Worm (Caenorhabditis elegans) whole organism, L2 larva: ENCODE measurements around the gene B0244.5.
A peak's percentile ranks its signal among the peaks of the same experiment; 100 is the strongest.

Experiments
- F13H6.1 ChIP-seq: sonication (generic microtip); optimal IDR thresholded peaks from 2 replicates; lab custom pipeline; 2016; ENCODE audit warnings: missing genetic modification characterization, missing compliant biosample characterization
- Y55F3AM.14 ChIP-seq: fragments of 200-800 bp; sonication (Bioruptor generic); optimal IDR thresholded peaks from 2 replicates; lab custom pipeline; 2018; ENCODE audit warnings: mild to moderate bottlenecking, missing genetic modification characterization, missing compliant biosample characterization
- ZK546.5 ChIP-seq: sonication (generic microtip); optimal IDR thresholded peaks from 2 replicates; lab custom pipeline; 2017; ENCODE audit warnings: missing biosample characterization, missing genetic modification characterization
- alr-1 ChIP-seq: fragments of 150-350 bp; optimal IDR thresholded peaks from 2 replicates; lab custom pipeline; 2014; ENCODE audit warnings: missing biosample characterization, missing genetic modification characterization
- ceh-16 ChIP-seq: fragments of 150-350 bp; optimal IDR thresholded peaks from 2 replicates; lab custom pipeline; 2014; ENCODE audit warnings: missing biosample characterization, missing genetic modification characterization
- elt-1 ChIP-seq: fragments of 150-350 bp; optimal IDR thresholded peaks from 2 replicates; lab custom pipeline; 2014; ENCODE audit warnings: missing biosample characterization, missing genetic modification characterization
- elt-3 ChIP-seq: sonication (generic microtip); optimal IDR thresholded peaks from 2 replicates; lab custom pipeline; 2017; ENCODE audit warnings: missing biosample characterization, missing genetic modification characterization
- fos-1 ChIP-seq: fragments of 150-350 bp; optimal IDR thresholded peaks from 2 replicates; lab custom pipeline; 2014; ENCODE audit warnings: missing biosample characterization, missing genetic modification characterization
- gmeb-1 ChIP-seq: fragments of 150-350 bp; optimal IDR thresholded peaks from 2 replicates; lab custom pipeline; 2014; ENCODE audit warnings: missing biosample characterization, missing genetic modification characterization
- lin-11 ChIP-seq: fragments of 150-350 bp; sonication (generic microtip); optimal IDR thresholded peaks from 2 replicates; lab custom pipeline; 2014; ENCODE audit warnings: missing biosample characterization, missing genetic modification characterization, inconsistent platforms, mixed read lengths
- lin-13 ChIP-seq: fragments of 150-350 bp; optimal IDR thresholded peaks from 2 replicates; lab custom pipeline; 2014; ENCODE audit warnings: missing biosample characterization, missing genetic modification reagents, missing genetic modification characterization
- mbf-1 ChIP-seq: sonication (generic microtip); optimal IDR thresholded peaks from 2 replicates; lab custom pipeline; 2017; ENCODE audit warnings: missing biosample characterization, missing genetic modification characterization
- mdl-1 ChIP-seq, 2 experiments: fragments of 150-350 bp in 1 of 2; sonication (generic microtip) in 1 of 2; optimal IDR thresholded peaks; 2 replicates each; lab custom pipeline; 2017; ENCODE audit warnings: missing biosample characterization in 2 of 2, missing genetic modification characterization in 2 of 2
- nhr-11 ChIP-seq: fragments of 150-350 bp; optimal IDR thresholded peaks from 2 replicates; lab custom pipeline; 2014; ENCODE audit warnings: missing biosample characterization, missing genetic modification characterization
- nhr-129 ChIP-seq: fragments of 150-350 bp; optimal IDR thresholded peaks from 2 replicates; lab custom pipeline; 2014; ENCODE audit warnings: missing biosample characterization, missing genetic modification characterization
- nhr-21 ChIP-seq: fragments of 150-350 bp; optimal IDR thresholded peaks from 2 replicates; lab custom pipeline; 2014; ENCODE audit warnings: missing biosample characterization, missing genetic modification characterization
- nhr-25 ChIP-seq: fragments of 150-350 bp; sonication (generic microtip); optimal IDR thresholded peaks from 3 replicates; lab custom pipeline; 2014; ENCODE audit warnings: missing biosample characterization, missing genetic modification characterization
- nhr-77 ChIP-seq: fragments of 150-350 bp; optimal IDR thresholded peaks from 2 replicates; lab custom pipeline; 2014; ENCODE audit warnings: missing biosample characterization, missing genetic modification characterization
- peb-1 ChIP-seq: fragments of 150-350 bp; optimal IDR thresholded peaks from 2 replicates; lab custom pipeline; 2014; ENCODE audit warnings: missing biosample characterization, missing genetic modification characterization
- sem-4 ChIP-seq: fragments of 150-350 bp; optimal IDR thresholded peaks from 2 replicates; lab custom pipeline; 2014; ENCODE audit warnings: missing biosample characterization, missing genetic modification reagents, missing genetic modification characterization
- sma-3 ChIP-seq: sonication (generic microtip); optimal IDR thresholded peaks from 2 replicates; lab custom pipeline; 2016; ENCODE audit warnings: missing genetic modification reagents, missing genetic modification characterization, missing compliant biosample characterization
- snpc-4 ChIP-seq: fragments of 150-350 bp; optimal IDR thresholded peaks from 2 replicates; lab custom pipeline; 2014; ENCODE audit warnings: missing biosample characterization, missing genetic modification characterization
- unc-39 ChIP-seq: fragments of 150-350 bp; optimal IDR thresholded peaks from 2 replicates; lab custom pipeline; 2014; ENCODE audit warnings: missing biosample characterization, missing genetic modification characterization
- unc-62 ChIP-seq: fragments of 150-350 bp; optimal IDR thresholded peaks from 2 replicates; lab custom pipeline; 2014; ENCODE audit warnings: missing biosample characterization, missing genetic modification reagents, missing genetic modification characterization
- ztf-1 ChIP-seq: fragments of 200-800 bp; sonication (Bioruptor generic); conservative IDR thresholded peaks from 2 replicates; pipeline ENCODE4 v1.3.6; 2022; ENCODE audit warnings: missing genetic modification characterization, missing compliant biosample characterization
- ztf-11 ChIP-seq: sonication (generic microtip); optimal IDR thresholded peaks from 2 replicates; lab custom pipeline; 2017; ENCODE audit warnings: missing biosample characterization, missing genetic modification characterization
- ztf-4 ChIP-seq: fragments of 150-350 bp; optimal IDR thresholded peaks from 2 replicates; lab custom pipeline; 2014; ENCODE audit warnings: missing biosample characterization, missing genetic modification characterization

The B0244.5 gene

ce11 chrIII:5785273-5785929 is 40.7 kb downstream of the B0244.5 start, which contains the start of gene Y37B11A.3 (continued):
- TF ChIP-seq ztf-4 (tag; lab: Kevin White, UChicago) (peak; percentile 46), Y55F3AM.14 (GFP tag; lab: Kevin White, UChicago) (no peak), lin-11 (tag; lab: Kevin White, UChicago) (peak; percentile 71), nhr-11 (tag; lab: Kevin White, UChicago) (no peak), nhr-21 (tag; lab: Kevin White, UChicago) (peak; percentile 55), nhr-77 (tag; lab: Kevin White, UChicago) (no peak), ztf-1 (GFP tag; lab: Robert Waterston, UW) (no peak), nhr-129 (tag; lab: Kevin White, UChicago) (peak; percentile 71), ceh-16 (tag; lab: Kevin White, UChicago) (no peak), ZK546.5 (tag; lab: Kevin White, UChicago) (no peak), peb-1 (no peak), unc-62 (GFP tag; lab: Kevin White, UChicago) (no peak), alr-1 (no peak), F13H6.1 (tag; lab: Kevin White, UChicago) (peak; percentile 61), unc-39 (no peak), sma-3 (GFP tag; lab: Kevin White, UChicago) (peak; percentile 81), snpc-4 (tag; lab: Kevin White, UChicago) (peak; percentile 15), mbf-1 (tag; lab: Kevin White, UChicago) (no peak), fos-1 (peak; percentile 19), elt-3 (tag; lab: Kevin White, UChicago) (no peak)

- no peak for TF ChIP-seq nhr-129 (tag; lab: Kevin White, UChicago)
- TF ChIP-seq mbf-1 (tag; lab: Kevin White, UChicago): no peak
- no peak for TF ChIP-seq nhr-77 (tag; lab: Kevin White, UChicago)
- TF ChIP-seq nhr-25: no peak
- no peak for TF ChIP-seq elt-1
- no peak for TF ChIP-seq mdl-1 (tag; optimal IDR thresholded peaks at IDR 0.05; lab: Kevin White, UChicago)
- no peak for TF ChIP-seq ztf-11
- no peak for TF ChIP-seq Y55F3AM.14 (GFP tag; lab: Kevin White, UChicago)
- no peak for TF ChIP-seq sem-4 (tag; lab: Kevin White, UChicago)
- TF ChIP-seq lin-11 (tag; lab: Kevin White, UChicago): no peak
- no peak for TF ChIP-seq lin-13
- TF ChIP-seq gmeb-1 (tag; lab: Kevin White, UChicago): no peak
These were observed 45.9 kb downstream of the B0244.5 start, which contains the start of gene rev-3 for ce11 chrIII:5790550-5790949. TSS of gene rev-3 (minus strand) at chrIII:5790650.

- TF ChIP-seq unc-62 (GFP tag; lab: Kevin White, UChicago) (no peak), nhr-129 (tag; lab: Kevin White, UChicago) (no peak), nhr-21 (tag; lab: Kevin White, UChicago) (no peak), fos-1 (no peak), lin-13 (no peak)
- TF ChIP-seq, all 48 proteins: peak for 0
These were observed 50.3 kb downstream of the B0244.5 start for ce11 chrIII:5794982-5795381.
